Fruit fly (Drosophila melanogaster): ENCODE results near the gene CG45207.

DNA sequence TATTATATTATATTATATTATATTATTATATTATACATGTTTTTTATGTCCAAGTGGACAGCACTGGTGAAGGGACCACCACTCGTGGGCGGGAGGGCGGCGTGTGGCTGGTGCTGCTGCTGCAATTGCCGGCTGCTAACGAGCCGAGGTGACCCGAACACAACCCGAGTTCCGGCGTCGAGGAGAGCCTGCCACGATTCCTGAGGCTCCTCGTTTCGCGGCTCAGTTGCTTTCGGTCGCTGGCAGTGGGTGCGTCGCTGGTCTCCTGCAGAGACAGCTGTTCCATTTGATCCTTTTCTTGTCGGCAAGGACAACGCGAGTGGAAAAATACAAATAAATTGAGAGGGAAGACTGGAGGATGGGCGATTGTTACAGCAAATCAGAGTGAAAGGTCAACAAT lies 35.2 kb upstream of the CG45207 start:
- TF ChIP-seq Hr96 (GFP tag; optimal IDR thresholded peaks at IDR 0.05) (no peak), CG14711 (tag; optimal IDR thresholded peaks at IDR 0.05) (no peak), toe (GFP tag; optimal IDR thresholded peaks at IDR 0.05) (no peak), CG7101 (tag; optimal IDR thresholded peaks at IDR 0.05) (no peak), bab1 (GFP tag; optimal IDR thresholded peaks at IDR 0.05) (no peak)
